Worm (Caenorhabditis elegans): ENCODE measurements around the gene srsx-11.

ce11 chrV:5027640-5028039 lies 48.7 kb upstream of the srsx-11 start, which contains the start of gene cpt-4:
- TF ChIP-seq ztf-29 (GFP tag; IDR thresholded peaks at IDR 0.05): no peak
- TF ChIP-seq klf-2 (GFP tag; conservative IDR thresholded peaks at IDR 0.05): no peak
- no peak for TF ChIP-seq ztf-23 (GFP tag; IDR thresholded peaks at IDR 0.05)
- TF ChIP-seq flt-1 (GFP tag; IDR thresholded peaks at IDR 0.05): no peak
- TF ChIP-seq med-1 (GFP tag; optimal IDR thresholded peaks at IDR 0.05; ENCODE audit: insufficient read depth): no peak
- TF ChIP-seq cog-1 (tag; optimal IDR thresholded peaks at IDR 0.05): no peak
- TF ChIP-seq tab-1 (GFP tag; IDR thresholded peaks at IDR 0.05): no peak
- TF ChIP-seq ref-1 (GFP tag; conservative IDR thresholded peaks at IDR 0.05): no peak
- TF ChIP-seq T22C8.4 (GFP tag; IDR thresholded peaks at IDR 0.05): no peak
